Worm (Caenorhabditis elegans): Measurements from ENCODE around the gene clec-184.

DNA sequence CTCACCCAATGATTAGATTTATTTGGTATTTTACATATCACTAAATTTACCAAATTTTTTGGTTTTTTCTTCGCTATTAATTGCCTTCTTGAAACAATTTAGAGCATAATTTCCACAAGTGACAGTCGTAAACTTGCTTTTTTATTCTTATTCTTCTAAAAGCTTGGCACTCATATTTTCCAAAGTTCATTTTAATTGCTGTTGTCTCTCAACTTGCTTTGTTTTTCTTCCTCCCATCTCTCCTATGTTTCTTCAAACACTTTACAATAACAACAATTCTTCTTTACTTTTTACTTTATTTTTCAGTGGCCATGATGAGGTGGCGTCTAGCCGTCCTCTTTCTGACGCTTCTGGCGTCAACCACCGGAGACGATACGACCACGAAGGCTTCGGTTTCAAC lies 35.9 kb downstream of the clec-184 start, which contains the start of gene igdb-2:
- no peak for TF ChIP-seq ama-1 (optimal IDR thresholded peaks at IDR 0.05)
- TF ChIP-seq pag-3 (tag; optimal IDR thresholded peaks at IDR 0.05; ENCODE audit: borderline replicate concordance) = no peak
- no peak for TF ChIP-seq unc-86 (tag; optimal IDR thresholded peaks at IDR 0.05)
- no peak for TF ChIP-seq ttx-3 (tag; optimal IDR thresholded peaks at IDR 0.05)
- no peak for TF ChIP-seq nhr-11 (tag; optimal IDR thresholded peaks at IDR 0.05)
- no peak for TF ChIP-seq pha-4 (tag; optimal IDR thresholded peaks at IDR 0.05)
- TF ChIP-seq nfya-1 (tag; optimal IDR thresholded peaks at IDR 0.05) = no peak
- TF ChIP-seq C38D4.7 (GFP tag; optimal IDR thresholded peaks at IDR 0.05) = no peak
- TF ChIP-seq dmd-4 (tag; optimal IDR thresholded peaks at IDR 0.05; ENCODE audit: borderline replicate concordance) = no peak
- TF ChIP-seq K09A11.1 (tag; optimal IDR thresholded peaks at IDR 0.05; ENCODE audit: insufficient read depth) = no peak
